Worm (Caenorhabditis elegans): ENCODE results near the gene Y49E10.18.

Gene Y49E10.18

DNA sequence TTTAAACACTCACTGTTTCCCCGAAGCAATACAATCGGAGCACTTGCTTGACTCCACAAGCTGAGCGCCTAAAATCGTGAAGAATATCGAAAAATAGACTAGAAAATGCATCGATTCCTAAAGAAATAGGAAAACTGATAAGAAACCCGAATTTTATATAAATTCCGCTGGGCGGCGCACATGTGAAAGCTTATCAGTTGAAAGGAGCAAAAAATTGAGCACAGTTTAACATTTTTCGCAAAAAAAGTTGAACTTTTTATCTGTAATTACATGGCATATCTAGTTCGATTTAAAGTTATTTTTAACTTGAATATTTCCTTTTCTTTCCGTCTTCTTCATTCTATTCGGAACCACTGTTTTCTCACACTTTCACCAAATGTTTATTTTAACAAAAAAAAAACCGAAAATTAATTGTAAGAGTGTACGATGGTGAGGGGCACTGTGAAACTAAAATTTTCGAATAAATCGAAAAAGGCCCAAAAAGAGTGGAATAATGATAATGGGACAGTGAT is at the start of gene Y49E10.18:
TSS of gene Y49E10.18 (minus strand) at position 116 of the 512 bp plus-strand sequence.
- TF ChIP-seq unc-62 (GFP tag; optimal IDR thresholded peaks at IDR 0.05): no peak

DNA sequence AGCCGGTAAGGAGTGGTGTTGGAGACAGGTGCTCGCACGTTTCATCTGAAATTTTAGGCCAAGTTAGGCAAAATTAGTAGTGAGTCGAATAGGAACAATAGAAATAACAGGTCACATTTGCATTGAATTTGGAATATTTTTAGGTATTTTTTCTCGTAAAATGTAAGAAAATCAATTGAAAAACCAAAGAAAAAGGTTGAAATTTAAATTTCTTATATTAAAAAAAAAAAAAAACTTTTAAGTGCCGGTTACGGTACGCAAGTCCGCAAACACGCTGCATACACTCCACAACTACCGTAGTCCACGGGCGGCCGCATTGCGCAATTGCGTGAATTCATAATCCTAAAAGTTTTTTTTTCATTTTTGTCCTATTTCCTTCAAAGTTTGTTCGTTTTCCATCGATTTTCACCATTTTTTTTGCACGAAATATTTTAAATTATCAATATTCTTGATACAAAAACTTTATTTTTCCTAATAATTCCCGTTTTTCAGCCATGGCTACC is 49.7 kb upstream of the Y49E10.18 start, which contains the start of the genes Y111B2A.1 and Y111B2A.2:
TSS of gene Y111B2A.1 (minus strand) at position 51 of the 503 bp plus-strand sequence.
TSS of gene Y111B2A.2 (plus strand) at position 493 of the 503 bp plus-strand sequence.
- no peak for TF ChIP-seq unc-62 (GFP tag; optimal IDR thresholded peaks at IDR 0.05)

DNA sequence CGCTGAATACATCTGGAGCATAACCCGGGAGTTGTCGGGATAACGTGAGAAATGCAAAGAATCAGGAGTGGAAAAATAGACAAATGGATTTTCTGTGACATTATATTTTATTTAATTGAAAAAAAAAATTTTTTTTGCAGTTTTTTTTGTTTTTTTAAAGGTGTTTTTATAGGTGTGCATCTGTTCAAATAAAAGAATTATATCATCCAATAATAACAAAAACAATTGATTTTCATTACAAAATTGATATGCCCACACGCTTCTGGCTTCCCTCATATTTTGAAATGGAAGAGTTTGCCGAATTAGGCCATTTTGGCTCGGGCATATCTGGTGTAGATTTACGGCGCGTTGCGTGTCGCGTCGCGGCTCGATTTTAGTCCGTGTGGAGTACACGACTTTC is 46.1 kb upstream of the Y49E10.18 start, which contains the start of gene Y49E10.25:
TSS of gene Y49E10.25 (minus strand) at position 101 of the 400 bp plus-strand sequence.
- no peak for TF ChIP-seq unc-62 (GFP tag; optimal IDR thresholded peaks at IDR 0.05)

- TF ChIP-seq unc-62 (GFP tag; optimal IDR thresholded peaks at IDR 0.05): no peak
These were observed 38.5 kb upstream of the Y49E10.18 start, which contains the start of gene arrd-16 for ce11 chrIII:12484432-12484831. TSS of gene arrd-16 (plus strand) at chrIII:12484732.

ce11 chrIII:12472497-12472896 is 26.6 kb upstream of the Y49E10.18 start, which contains the start of gene cccp-1:
TSS of gene cccp-1 (plus strand) at chrIII:12472873.
- TF ChIP-seq unc-62 (GFP tag; optimal IDR thresholded peaks at IDR 0.05): no peak

DNA sequence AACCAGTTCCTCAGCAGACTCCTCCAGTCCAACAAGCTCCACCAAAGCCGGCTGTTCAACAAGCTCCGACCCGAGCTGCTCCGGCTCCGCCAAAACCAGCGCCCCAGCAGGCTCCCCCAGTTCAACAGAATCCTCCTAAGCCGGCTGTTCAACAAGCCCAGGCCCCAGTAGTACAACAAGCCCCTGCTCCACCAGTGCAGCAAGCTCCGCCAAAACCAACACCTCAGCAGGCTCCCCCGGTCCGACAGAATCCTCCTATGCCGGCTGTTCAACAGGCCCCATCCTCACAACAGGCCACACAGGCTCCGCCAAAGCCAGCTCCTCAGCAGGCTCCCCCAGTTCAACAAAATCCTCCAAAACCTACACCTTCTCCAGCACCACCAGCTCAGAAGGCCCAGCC is 24.7 kb upstream of the Y49E10.18 start:
- no peak for TF ChIP-seq unc-62 (GFP tag; optimal IDR thresholded peaks at IDR 0.05)

ce11 chrIII:12469800-12470199 is 23.9 kb upstream of the Y49E10.18 start:
- TF ChIP-seq unc-62 (GFP tag; optimal IDR thresholded peaks at IDR 0.05): no peak

DNA sequence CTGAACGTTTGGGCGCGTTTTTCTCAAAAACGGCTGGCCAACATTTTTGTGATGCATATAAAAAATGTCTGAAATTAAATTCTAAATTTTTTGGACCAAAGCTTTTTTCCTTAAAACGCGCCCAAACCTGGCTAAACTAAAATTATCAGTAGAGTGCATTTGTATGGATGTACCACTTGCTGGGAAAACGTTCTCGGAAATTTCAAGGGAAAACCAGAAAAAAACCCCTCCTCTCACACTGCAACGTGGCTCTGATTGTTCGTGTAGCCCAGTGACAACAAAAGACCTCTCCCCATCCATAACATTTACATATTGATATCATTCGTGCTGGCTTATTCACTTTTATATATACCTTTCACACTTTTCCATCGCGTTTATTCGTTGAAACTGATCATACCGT is 23.0 kb upstream of the Y49E10.18 start, which contains the start of gene Y49E10.29:
TSS of gene Y49E10.29 (plus strand) at position 301 of the 400 bp plus-strand sequence.
- no peak for TF ChIP-seq unc-62 (GFP tag; optimal IDR thresholded peaks at IDR 0.05)

DNA sequence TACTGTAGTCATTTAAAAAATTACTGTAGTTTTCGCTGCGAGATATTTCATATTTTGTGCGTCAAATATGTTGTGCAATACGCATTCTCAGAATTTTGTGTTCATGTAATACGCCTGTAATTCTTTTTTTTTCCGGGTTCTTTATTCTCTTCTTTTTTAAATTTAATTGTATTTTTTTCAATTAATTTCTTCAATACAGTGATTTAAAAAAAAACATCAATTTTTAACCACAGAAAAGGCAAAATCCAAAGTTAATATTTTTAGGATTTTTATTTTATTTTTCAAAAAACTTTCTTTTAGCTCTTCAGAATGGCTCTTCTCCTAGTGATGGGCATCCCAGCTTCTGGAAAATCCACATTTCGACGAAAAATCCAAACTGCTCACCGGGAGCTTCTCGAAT is 20.4 kb upstream of the Y49E10.18 start, which contains the start of gene pstk-1:
TSS of gene pstk-1 (plus strand) at position 301 of the 400 bp plus-strand sequence.
- no peak for TF ChIP-seq unc-62 (GFP tag; optimal IDR thresholded peaks at IDR 0.05)

DNA sequence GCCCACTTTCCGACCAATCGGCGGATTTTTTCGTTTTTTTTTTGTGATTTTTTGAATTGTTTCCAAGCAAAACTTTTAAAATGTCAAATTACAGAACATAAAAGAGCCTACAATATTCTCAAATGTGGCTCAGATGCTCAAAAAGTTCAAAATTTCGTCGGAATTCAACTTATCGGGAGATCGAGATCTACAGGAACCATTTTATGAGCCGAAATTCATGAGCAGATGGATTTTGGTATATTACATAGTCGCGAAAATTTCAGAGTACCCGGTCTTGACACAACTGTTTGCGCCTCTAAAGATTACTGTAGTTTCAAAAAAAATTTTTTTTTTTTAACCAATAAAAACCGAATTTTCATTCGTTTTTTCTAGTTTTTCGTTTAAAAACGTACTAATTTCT is 13.1 kb upstream of the Y49E10.18 start:
- no peak for TF ChIP-seq unc-62 (GFP tag; optimal IDR thresholded peaks at IDR 0.05)

DNA sequence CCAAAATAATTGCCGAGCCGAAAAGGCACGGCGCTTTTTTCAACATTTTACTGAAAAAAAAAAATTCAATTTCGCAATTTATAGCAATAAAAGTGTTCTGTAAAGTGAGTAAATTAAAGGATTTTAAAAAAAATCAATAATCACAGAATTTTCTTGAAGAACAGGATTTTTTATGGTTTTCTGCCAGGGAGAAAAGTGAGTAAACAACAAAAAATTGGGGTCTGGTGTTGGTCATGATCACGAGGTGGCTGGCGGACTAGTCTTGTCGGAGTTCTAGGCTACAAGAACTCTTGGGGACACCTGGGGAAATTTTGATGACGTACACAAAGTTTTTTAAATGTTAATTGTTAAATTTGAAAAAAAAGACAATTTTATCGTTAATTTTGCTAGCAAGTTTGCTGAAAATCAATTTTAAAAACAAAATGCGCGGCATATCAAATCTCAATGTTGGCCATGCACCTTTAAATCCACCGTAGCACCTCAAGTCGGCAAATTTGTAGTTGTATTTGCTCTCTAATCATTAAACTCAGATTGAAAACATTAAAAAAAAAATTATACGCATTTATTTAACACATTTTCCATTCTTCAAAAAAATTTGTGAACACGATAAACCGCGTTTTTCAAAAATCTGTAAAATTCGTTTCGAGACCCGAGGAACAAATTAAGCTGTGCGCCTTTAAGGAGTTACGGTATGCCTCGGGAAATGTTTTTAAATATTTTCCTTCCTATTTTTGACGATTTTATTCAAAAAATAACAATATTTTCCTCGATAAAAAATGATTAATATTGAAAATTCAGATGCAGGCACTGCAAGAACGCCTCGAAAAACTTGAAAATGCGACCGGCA is 11.1 kb upstream of the Y49E10.18 start, which contains the start of the genes scav-3 and Y49E10.21:
TSS of gene scav-3 (minus strand) at position 50 of the 847 bp plus-strand sequence.
TSS of gene Y49E10.21 (plus strand) at position 797 of the 847 bp plus-strand sequence.
- TF ChIP-seq unc-62 (GFP tag; optimal IDR thresholded peaks at IDR 0.05): no peak

DNA sequence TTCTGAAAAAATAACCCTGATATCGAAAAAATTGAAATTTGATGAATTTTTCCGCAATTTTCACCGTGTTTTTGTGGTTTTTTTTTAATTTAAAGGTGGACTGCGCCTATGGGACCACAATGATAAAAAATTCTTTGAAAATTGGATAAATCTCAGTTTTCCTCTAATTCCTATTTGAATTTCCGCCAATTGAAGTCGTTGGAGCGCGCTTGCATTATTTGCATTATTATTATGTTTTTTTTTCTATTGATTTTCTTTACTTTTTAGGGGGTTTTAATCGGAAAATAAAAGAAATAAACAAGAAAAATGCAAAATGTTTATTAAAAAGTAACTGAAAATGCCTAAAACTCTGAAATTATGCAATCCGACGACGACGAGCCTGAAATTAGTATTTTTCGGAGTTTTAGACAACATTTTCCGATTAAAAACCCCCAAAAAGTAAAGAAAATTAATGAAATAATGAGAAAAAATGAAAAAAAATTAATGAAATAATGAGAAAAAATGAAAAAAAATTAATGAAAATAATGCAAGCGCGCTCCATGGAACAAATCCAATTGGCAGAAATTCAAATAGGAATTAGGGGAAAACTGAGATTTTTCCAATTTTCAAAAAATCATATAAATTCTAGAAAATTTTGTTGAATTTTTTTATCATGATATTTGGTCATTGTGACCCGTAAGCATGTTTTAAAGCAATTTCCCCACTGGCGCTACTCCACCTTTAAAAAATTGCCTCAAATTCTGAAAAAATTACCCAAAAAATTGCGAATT is 9.9 kb upstream of the Y49E10.18 start:
- no peak for TF ChIP-seq unc-62 (GFP tag; optimal IDR thresholded peaks at IDR 0.05)

ce11 chrIII:12453785-12454184 is 7.9 kb upstream of the Y49E10.18 start:
- TF ChIP-seq unc-62 (GFP tag; optimal IDR thresholded peaks at IDR 0.05): no peak

DNA sequence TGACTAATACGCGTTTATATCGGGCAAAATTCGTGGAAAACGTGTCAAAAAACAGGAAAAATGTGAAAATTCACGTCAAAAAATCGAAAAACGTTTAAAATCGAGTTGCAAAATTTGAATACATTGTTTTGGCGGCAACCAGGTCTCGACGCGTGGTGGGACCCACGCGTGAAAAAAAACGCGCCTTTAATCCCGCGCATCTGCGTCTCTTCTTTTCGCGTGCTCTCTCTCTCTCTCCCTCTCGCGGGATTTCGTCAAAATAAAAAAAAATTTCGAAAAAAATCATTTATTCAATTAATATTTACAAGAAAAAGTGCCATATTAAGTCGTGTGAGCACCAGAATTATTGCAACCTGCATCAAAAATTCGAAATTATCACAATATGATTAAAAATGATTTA is 7.4 kb upstream of the Y49E10.18 start, which contains the start of gene ani-1:
TSS of gene ani-1 (minus strand) at position 61 of the 400 bp plus-strand sequence.
- no peak for TF ChIP-seq unc-62 (GFP tag; optimal IDR thresholded peaks at IDR 0.05)

ce11 chrIII:12445223-12445622 is 683 bp downstream of the Y49E10.18 start:
- TF ChIP-seq unc-62 (GFP tag; optimal IDR thresholded peaks at IDR 0.05): no peak

Data from whole organism, dauer.